Worm (Caenorhabditis elegans) whole organism, midembryonic: ENCODE measurements around the gene kcc-1.

ENCODE experiments used
- T22C8.4 ChIP-seq: fragments of 200-800 bp; sonication (Bioruptor generic); IDR thresholded peaks from 2 replicates; pipeline ENCODE4 v1.3.6; 2022; ENCODE audit warnings: missing genetic modification characterization, missing compliant biosample characterization
- med-1 ChIP-seq: sonication (generic microtip); optimal IDR thresholded peaks from 2 replicates; lab custom pipeline; 2017; ENCODE audit warnings: missing genetic modification characterization, mild to moderate bottlenecking, missing compliant biosample characterization, antibody characterized with exemption, missing genetic modification reagents; ENCODE audit not compliant: insufficient read depth
- ref-1 ChIP-seq: fragments of 200-800 bp; sonication (Bioruptor generic); conservative IDR thresholded peaks from 2 replicates; pipeline ENCODE4 v1.3.6; 2022; ENCODE audit warnings: missing genetic modification reagents, missing genetic modification characterization, missing compliant biosample characterization
- tab-1 ChIP-seq: fragments of 200-800 bp; sonication (Bioruptor generic); IDR thresholded peaks from 2 replicates; pipeline ENCODE4 v1.3.6; 2022; ENCODE audit warnings: missing genetic modification characterization, missing compliant biosample characterization
- ztf-29 ChIP-seq: fragments of 200-800 bp; sonication (Bioruptor generic); IDR thresholded peaks from 2 replicates; pipeline ENCODE4 v1.3.6; 2022; ENCODE audit warnings: missing genetic modification reagents, missing genetic modification characterization, missing compliant biosample characterization

DNA sequence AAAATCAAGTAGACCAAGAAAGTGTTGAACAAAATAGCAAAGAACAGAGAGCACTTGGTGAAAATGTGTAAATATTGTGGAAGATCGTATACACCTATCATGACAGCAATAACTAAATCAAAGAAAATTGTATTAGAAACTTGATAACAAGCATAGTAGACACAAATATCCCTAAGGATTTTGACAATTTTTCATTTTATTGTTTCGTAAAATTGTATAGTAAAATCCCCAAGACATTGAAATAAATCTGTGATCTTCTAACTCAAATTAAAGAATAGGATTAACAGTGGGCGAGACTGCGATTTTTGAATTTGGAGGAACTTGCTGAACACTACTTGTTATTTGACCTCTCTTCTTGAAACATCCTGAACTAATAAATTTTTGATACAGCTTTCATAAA, 34.8 kb upstream of the kcc-1 start, which contains the start of gene str-220:
- no peak for TF ChIP-seq ref-1 (GFP tag; lab: Robert Waterston, UW)
- no peak for TF ChIP-seq ztf-29
- no peak for TF ChIP-seq T22C8.4 (GFP tag; lab: Robert Waterston, UW)
- no peak for TF ChIP-seq tab-1 (GFP tag; lab: Robert Waterston, UW)
- TF ChIP-seq med-1, result no peak
